Worm (Caenorhabditis elegans) whole organism, L2 larva: ENCODE results near the gene daf-41.

Source experiments
- ZK546.5 ChIP-seq: sonication (generic microtip); optimal IDR thresholded peaks from 2 replicates; lab custom pipeline; 2017; ENCODE audit warnings: missing biosample characterization, missing genetic modification characterization
- blmp-1 ChIP-seq: sonication (generic microtip); optimal IDR thresholded peaks from 2 replicates; lab custom pipeline; 2017; ENCODE audit warnings: missing genetic modification characterization, mild to moderate bottlenecking, missing compliant biosample characterization, antibody characterized with exemption, moderate library complexity; ENCODE audit not compliant: insufficient read depth
- elt-3 ChIP-seq: sonication (generic microtip); optimal IDR thresholded peaks from 2 replicates; lab custom pipeline; 2017; ENCODE audit warnings: missing biosample characterization, missing genetic modification characterization
- gmeb-1 ChIP-seq: fragments of 150-350 bp; optimal IDR thresholded peaks from 2 replicates; lab custom pipeline; 2014; ENCODE audit warnings: missing biosample characterization, missing genetic modification characterization
- nhr-11 ChIP-seq: fragments of 150-350 bp; optimal IDR thresholded peaks from 2 replicates; lab custom pipeline; 2014; ENCODE audit warnings: missing biosample characterization, missing genetic modification characterization
- nhr-237 ChIP-seq: fragments of 150-350 bp; optimal IDR thresholded peaks from 2 replicates; lab custom pipeline; 2014; ENCODE audit warnings: missing biosample characterization, missing genetic modification characterization
- sma-3 ChIP-seq: sonication (generic microtip); optimal IDR thresholded peaks from 2 replicates; lab custom pipeline; 2016; ENCODE audit warnings: missing genetic modification reagents, missing genetic modification characterization, missing compliant biosample characterization
- unc-55 ChIP-seq: fragments of 150-350 bp; sonication (generic microtip); optimal IDR thresholded peaks from 3 replicates; lab custom pipeline; 2014; ENCODE audit warnings: missing biosample characterization, missing genetic modification reagents, missing genetic modification characterization

DNA sequence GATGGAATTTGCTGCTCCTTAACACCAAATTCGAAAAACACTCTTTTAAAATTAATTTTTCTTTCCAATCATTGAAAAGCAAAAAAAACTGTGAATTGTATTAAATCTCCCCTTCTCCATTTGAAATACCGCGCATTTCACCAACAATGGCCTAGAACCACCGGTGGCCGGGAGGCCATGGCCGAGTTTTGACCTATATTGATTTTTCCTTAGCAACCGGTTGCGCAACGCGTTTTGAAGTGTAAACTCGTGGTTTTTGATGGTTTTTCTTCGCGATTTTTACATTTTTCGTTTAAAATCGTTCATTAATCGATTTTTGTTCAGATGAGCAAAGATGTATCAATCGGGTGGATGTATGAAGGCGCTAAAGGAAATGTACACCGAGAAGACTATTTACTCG lies 33.7 kb upstream of the daf-41 start, which contains the start of gene mog-3:
- TF ChIP-seq nhr-237 (tag; lab: Kevin White, UChicago) (no peak), blmp-1 (tag; lab: Kevin White, UChicago) (no peak), sma-3 (GFP tag; lab: Kevin White, UChicago) (peak; percentile 55), ZK546.5 (tag; lab: Kevin White, UChicago) (no peak), nhr-11 (no peak), gmeb-1 (tag; lab: Kevin White, UChicago) (peak; percentile 93), unc-55 (GFP tag; lab: Kevin White, UChicago) (peak; percentile 76), elt-3 (tag; lab: Kevin White, UChicago) (no peak)
